Worm (Caenorhabditis elegans): Measurements from ENCODE around the gene ZK550.2.

Gene ZK550.2

DNA sequence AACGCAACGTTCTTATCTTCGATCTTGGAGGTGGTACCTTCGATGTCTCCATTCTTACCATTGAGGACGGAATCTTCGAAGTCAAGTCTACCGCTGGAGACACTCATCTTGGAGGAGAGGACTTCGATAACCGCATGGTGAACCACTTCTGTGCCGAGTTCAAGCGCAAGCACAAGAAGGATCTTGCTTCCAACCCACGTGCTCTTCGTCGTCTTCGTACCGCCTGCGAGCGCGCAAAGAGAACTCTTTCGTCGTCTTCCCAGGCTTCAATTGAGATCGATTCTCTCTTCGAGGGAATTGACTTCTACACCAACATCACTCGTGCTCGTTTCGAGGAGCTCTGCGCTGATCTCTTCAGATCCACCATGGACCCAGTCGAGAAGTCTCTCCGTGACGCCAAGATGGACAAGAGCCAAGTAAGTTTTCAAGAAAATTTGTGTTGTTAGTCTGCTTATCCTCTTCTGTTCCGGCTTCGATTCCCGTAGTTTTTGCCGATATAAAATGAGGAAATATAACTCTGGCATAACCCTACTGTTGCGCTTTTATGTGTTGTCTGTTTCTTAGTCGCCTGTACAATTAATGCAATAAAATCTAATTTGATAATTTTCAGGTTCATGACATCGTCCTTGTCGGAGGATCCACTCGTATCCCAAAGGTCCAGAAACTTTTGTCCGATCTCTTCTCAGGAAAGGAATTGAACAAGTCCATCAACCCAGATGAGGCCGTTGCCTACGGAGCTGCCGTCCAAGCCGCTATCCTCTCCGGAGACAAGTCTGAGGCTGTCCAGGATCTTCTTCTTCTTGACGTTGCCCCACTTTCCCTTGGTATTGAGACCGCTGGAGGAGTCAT lies 34.4 kb downstream of the ZK550.2 start (continued):
- no peak for TF ChIP-seq nhr-6 (tag; optimal IDR thresholded peaks at IDR 0.05)
- TF ChIP-seq snpc-1.2 (GFP tag; IDR thresholded peaks at IDR 0.05): peak; percentile 75
- TF ChIP-seq F10B5.3 (tag; optimal IDR thresholded peaks at IDR 0.05): no peak
- 0 out of 2 replicates have a peak, but pooled peaks have one; percentile 7 for TF ChIP-seq mdt-29 (GFP tag; IDR thresholded peaks at IDR 0.05)
- TF ChIP-seq lin-38 (GFP tag; IDR thresholded peaks at IDR 0.05): peak; percentile 27; the same call in 1 of the 2 replicates
- no peak for TF ChIP-seq gei-8 (GFP tag; optimal IDR thresholded peaks at IDR 0.05)
- TF ChIP-seq nhr-28 (tag; optimal IDR thresholded peaks at IDR 0.05): no peak
- TF ChIP-seq skn-1 (tag; optimal IDR thresholded peaks at IDR 0.05): no peak

DNA sequence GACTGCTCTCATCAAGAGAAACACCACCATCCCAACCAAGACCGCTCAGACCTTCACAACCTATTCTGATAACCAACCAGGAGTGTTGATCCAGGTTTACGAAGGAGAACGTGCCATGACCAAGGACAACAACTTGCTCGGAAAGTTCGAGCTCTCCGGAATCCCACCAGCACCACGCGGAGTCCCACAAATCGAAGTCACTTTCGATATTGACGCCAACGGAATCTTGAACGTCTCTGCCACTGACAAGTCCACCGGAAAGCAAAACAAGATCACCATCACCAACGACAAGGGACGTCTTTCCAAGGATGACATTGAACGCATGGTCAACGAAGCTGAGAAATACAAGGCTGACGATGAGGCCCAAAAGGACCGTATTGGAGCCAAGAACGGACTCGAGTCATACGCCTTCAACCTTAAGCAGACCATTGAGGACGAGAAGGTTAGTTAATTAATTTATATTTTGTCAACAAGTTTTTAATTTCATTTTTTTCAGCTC lies 35.1 kb downstream of the ZK550.2 start:
- no peak for TF ChIP-seq dmd-8 (GFP tag; IDR thresholded peaks at IDR 0.05)
- TF ChIP-seq daf-12 (tag; optimal IDR thresholded peaks at IDR 0.05): no peak
- TF ChIP-seq F26F4.8 (GFP tag; conservative IDR thresholded peaks at IDR 0.05): 0 out of 2 replicates have a peak, but pooled peaks have one; percentile 5
- TF ChIP-seq daf-19 (GFP tag; conservative IDR thresholded peaks at IDR 0.05): 0 out of 2 replicates have a peak, but pooled peaks have one; percentile 6
- TF ChIP-seq hlh-30 (tag; optimal IDR thresholded peaks at IDR 0.05; ENCODE audit: insufficient read depth): peak; percentile 1
- TF ChIP-seq rbr-2 (tag; optimal IDR thresholded peaks at IDR 0.05): peak; percentile 17
- TF ChIP-seq mes-2 (tag; optimal IDR thresholded peaks at IDR 0.05; ENCODE audit: poor library complexity, severe bottlenecking): peak; percentile 22
- TF ChIP-seq T26A8.4 (GFP tag; IDR thresholded peaks at IDR 0.05): no peak
- TF ChIP-seq egl-27 (tag; optimal IDR thresholded peaks at IDR 0.05): no peak
- TF ChIP-seq ama-1 (optimal IDR thresholded peaks at IDR 0.05): peak; percentile 75
- no peak for TF ChIP-seq nhr-6 (tag; optimal IDR thresholded peaks at IDR 0.05)
- peak; percentile 13; the same call in 1 of the 2 replicates for TF ChIP-seq dmd-6 (GFP tag; IDR thresholded peaks at IDR 0.05)
- no peak for TF ChIP-seq nhr-11 (tag; optimal IDR thresholded peaks at IDR 0.05)

DNA sequence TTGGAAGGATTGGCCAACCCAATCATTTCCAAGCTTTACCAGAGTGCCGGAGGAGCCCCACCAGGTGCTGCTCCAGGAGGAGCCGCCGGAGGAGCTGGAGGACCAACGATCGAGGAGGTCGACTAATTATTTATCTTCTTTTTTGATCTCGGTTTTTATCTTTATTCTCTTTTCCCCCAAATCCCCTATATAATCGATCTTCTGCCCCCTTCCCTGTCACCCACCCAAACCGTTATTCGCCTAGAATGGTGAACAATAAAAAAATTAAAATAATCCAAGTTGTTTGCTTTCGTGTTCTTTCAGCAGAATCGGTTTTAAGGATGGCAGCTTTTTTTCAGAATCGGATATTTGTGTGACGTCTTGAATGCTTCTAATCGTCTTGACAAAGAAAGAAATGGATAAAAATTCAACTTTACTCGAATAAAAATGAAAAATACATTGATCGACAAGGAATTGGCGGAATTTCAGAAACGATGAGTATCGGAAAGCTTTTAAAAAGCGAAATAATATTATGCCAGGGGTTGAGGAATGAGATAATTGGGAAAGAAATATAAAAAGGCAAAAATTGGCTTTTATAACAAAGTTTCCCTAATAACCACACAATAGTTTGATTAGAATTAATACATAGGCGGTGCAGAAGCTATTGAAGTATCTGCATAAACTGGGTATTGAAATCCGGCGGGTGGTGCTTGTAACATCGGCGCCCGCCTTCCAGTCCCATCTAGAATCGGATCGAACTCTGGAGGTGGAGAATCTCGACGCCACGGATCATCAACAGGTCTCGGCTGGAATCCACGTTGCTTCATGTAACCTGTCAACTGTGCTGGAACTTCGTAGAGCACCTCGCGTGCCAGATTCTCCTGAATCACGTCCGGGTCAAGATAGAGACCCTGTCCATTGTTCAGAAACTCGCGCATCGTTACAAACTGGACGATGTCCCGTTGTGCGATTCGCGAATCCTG lies 36.0 kb downstream of the ZK550.2 start:
- TF ChIP-seq egl-43 (GFP tag; IDR thresholded peaks at IDR 0.05) (peak; percentile 81), nhr-25 (tag; optimal IDR thresholded peaks at IDR 0.05; ENCODE audit: borderline replicate concordance, insufficient read depth) (no peak), lin-1 (GFP tag; IDR thresholded peaks at IDR 0.05) (peak; percentile 58; the same call in 1 of the 2 replicates), nhr-41 (GFP tag; IDR thresholded peaks at IDR 0.05) (0 out of 2 replicates have a peak, but pooled peaks have one; percentile 28), F37D6.2 (tag; optimal IDR thresholded peaks at IDR 0.05) (peak; percentile 44), pqm-1 (tag; optimal IDR thresholded peaks at IDR 0.05) (no peak), zip-11 (GFP tag; IDR thresholded peaks at IDR 0.05) (no peak), F44E2.7 (GFP tag; IDR thresholded peaks at IDR 0.05) (no peak), nhr-11 (tag; optimal IDR thresholded peaks at IDR 0.05) (peak; percentile 38), madf-5 (GFP tag; IDR thresholded peaks at IDR 0.05) (peak; percentile 62 to 71), Y48G9A.11 (GFP tag; IDR thresholded peaks at IDR 0.05) (peak; percentile 32; the same call in 1 of the 2 replicates), nhr-10 (tag; optimal IDR thresholded peaks at IDR 0.05) (peak; percentile 46), hmg-1.1 (GFP tag; IDR thresholded peaks at IDR 0.05) (peak; percentile 52), php-3 (GFP tag; IDR thresholded peaks at IDR 0.05) (peak; percentile 50; the same call in 1 of the 2 replicates), R02D3.7 (tag; optimal IDR thresholded peaks at IDR 0.05) (no peak), daf-19 (GFP tag; conservative IDR thresholded peaks at IDR 0.05) (peak; percentile 96), mxl-3 (GFP tag; optimal IDR thresholded peaks at IDR 0.05) (no peak), madf-9 (GFP tag; conservative IDR thresholded peaks at IDR 0.05) (no peak; the same call in 1 of the 2 replicates), ztf-7 (tag; optimal IDR thresholded peaks at IDR 0.05) (peak; percentile 66), ceh-62 (tag; optimal IDR thresholded peaks at IDR 0.05) (no peak), aly-2 (tag; optimal IDR thresholded peaks at IDR 0.05) (peak; percentile 99), gei-8 (GFP tag; optimal IDR thresholded peaks at IDR 0.05) (no peak), F26F4.8 (GFP tag; conservative IDR thresholded peaks at IDR 0.05) (peak; percentile 56; the same call in 1 of the 2 replicates), attf-4 (tag; optimal IDR thresholded peaks at IDR 0.05) (peak; percentile 15), D1046.2 (GFP tag; IDR thresholded peaks at IDR 0.05) (no peak), spr-1 (tag; optimal IDR thresholded peaks at IDR 0.05) (peak; percentile 56), ceh-20 (GFP tag; IDR thresholded peaks at IDR 0.05) (peak; percentile 49; the same call in 1 of the 2 replicates)
